Fruit fly (Drosophila melanogaster): ENCODE results near the gene CG6726.

- no peak for TF ChIP-seq psq (optimal IDR thresholded peaks at IDR 0.05)
- TF ChIP-seq usp (GFP tag; optimal IDR thresholded peaks at IDR 0.05): no peak
These were observed 24.2 kb upstream of the CG6726 start, which contains the start of gene CG17111 for dm6 chr3R:23067209-23067826.
